Worm (Caenorhabditis elegans) whole organism, L2 larva: Measurements from ENCODE around the gene spp-6.

Experiments
- lsy-2 ChIP-seq, 2 experiments: fragments of 150-350 bp in 1 of 2; sonication (generic microtip) in 1 of 2; optimal IDR thresholded peaks; 2 replicates each; lab custom pipeline; 2014 to 2017; ENCODE audit warnings: missing biosample characterization in 2 of 2, missing genetic modification characterization in 2 of 2
- peb-1 ChIP-seq: fragments of 150-350 bp; optimal IDR thresholded peaks from 2 replicates; lab custom pipeline; 2014; ENCODE audit warnings: missing biosample characterization, missing genetic modification characterization
- sma-3 ChIP-seq: sonication (generic microtip); optimal IDR thresholded peaks from 2 replicates; lab custom pipeline; 2016; ENCODE audit warnings: missing genetic modification reagents, missing genetic modification characterization, missing compliant biosample characterization
- unc-62 ChIP-seq: fragments of 150-350 bp; optimal IDR thresholded peaks from 2 replicates; lab custom pipeline; 2014; ENCODE audit warnings: missing biosample characterization, missing genetic modification reagents, missing genetic modification characterization

DNA sequence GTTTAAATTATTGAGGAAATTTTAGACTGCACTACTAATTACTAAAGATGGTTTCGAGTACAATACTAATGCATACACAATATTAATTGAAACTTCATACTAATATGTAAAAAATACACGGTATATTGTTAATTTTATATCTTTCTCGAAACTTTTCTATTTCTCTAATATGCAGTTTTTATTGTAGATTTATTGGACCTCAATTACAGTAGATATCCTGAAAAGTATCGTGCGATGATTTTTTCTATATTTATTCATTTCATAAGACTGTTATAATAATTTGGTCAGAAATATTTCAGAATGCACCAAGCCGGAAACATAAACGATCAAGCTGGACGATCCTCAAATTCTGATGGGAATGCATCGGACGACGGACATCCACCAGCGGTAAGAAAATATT, 26.6 kb downstream of the spp-6 start, which contains the start of gene C07D8.5:
- TF ChIP-seq lsy-2 (tag; optimal IDR thresholded peaks at IDR 0.05; lab: Kevin White, UChicago) (no peak), sma-3 (GFP tag; lab: Kevin White, UChicago) (no peak), unc-62 (GFP tag; lab: Kevin White, UChicago) (no peak), peb-1 (tag; lab: Kevin White, UChicago) (no peak)
